Worm (Caenorhabditis elegans) whole organism, L4 larva: ENCODE data around the gene C17A2.4.

ENCODE experiments used
- ama-1 ChIP-seq: fragments of 150-350 bp; optimal IDR thresholded peaks from 2 replicates; lab custom pipeline; 2014; ENCODE audit warnings: inconsistent platforms, mixed read lengths
- egl-43 ChIP-seq: fragments of 200-800 bp; sonication (Bioruptor generic); IDR thresholded peaks from 2 replicates; pipeline ENCODE4 v1.3.6; 2022; ENCODE audit warnings: missing genetic modification reagents, missing genetic modification characterization, missing compliant biosample characterization
- hif-1 ChIP-seq, 2 experiments: sonication (generic microtip); optimal IDR thresholded peaks; 2 replicates each; lab custom pipeline; 2016 to 2017; ENCODE audit warnings: missing compliant biosample characterization in 2 of 2, missing genetic modification characterization in 2 of 2, missing genetic modification reagents in 2 of 2, missing genotype in 2 of 2, mild to moderate bottlenecking in 1 of 2
- lin-1 ChIP-seq: fragments of 200-800 bp; sonication (Bioruptor generic); IDR thresholded peaks from 2 replicates; pipeline ENCODE4 v1.3.6; 2022; ENCODE audit warnings: missing genetic modification reagents, missing genetic modification characterization, missing compliant biosample characterization
- mdl-1 ChIP-seq, 2 experiments: fragments of 150-350 bp in 1 of 2; sonication (generic microtip) in 1 of 2; optimal IDR thresholded peaks; 2 replicates each; lab custom pipeline; 2014 to 2017; ENCODE audit warnings: missing biosample characterization in 2 of 2, missing genetic modification characterization in 2 of 2
- nhr-10 ChIP-seq: fragments of 150-350 bp; optimal IDR thresholded peaks from 2 replicates; lab custom pipeline; 2014; ENCODE audit warnings: missing biosample characterization, missing genetic modification characterization
- nhr-25 ChIP-seq: sonication (generic microtip); optimal IDR thresholded peaks from 2 replicates; lab custom pipeline; 2017; ENCODE audit warnings: missing genetic modification characterization, mild to moderate bottlenecking, missing compliant biosample characterization, antibody characterized with exemption, moderate library complexity, borderline replicate concordance; ENCODE audit not compliant: insufficient read depth
- skn-1 ChIP-seq: fragments of 150-350 bp; optimal IDR thresholded peaks from 2 replicates; lab custom pipeline; 2014; ENCODE audit warnings: missing biosample characterization, missing genetic modification characterization

DNA sequence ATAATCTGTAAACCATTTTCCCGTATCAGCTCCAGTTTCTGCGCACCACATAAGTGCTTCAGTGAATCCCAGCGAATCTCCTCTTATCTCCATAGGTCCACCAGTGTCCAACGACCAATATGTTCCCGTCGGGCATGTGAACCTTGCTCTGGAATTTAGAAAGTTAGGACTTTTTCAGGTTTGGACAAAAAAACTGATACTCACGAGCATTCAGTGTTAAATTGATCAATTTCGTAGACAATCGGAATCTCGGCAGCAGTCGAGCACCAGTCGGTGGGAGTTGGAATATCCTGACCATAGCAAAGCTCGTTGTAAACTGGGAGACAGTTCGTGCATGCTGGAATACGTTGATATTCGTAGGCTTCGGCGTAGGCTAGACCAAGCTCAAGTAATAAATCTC, 10.0 kb upstream of the C17A2.4 start:
- no peak for TF ChIP-seq mdl-1 (tag; optimal IDR thresholded peaks at IDR 0.05; lab: Kevin White, UChicago)
- TF ChIP-seq lin-1 (GFP tag; lab: Robert Waterston, UW) = no peak
- TF ChIP-seq nhr-25 = no peak
- TF ChIP-seq skn-1 (tag; lab: Kevin White, UChicago) = no peak
- no peak for TF ChIP-seq egl-43 (GFP tag; lab: Robert Waterston, UW)
- TF ChIP-seq nhr-10 (tag; lab: Kevin White, UChicago) = no peak
- TF ChIP-seq hif-1 (tag; optimal IDR thresholded peaks at IDR 0.05; lab: Kevin White, UChicago) = no peak
- TF ChIP-seq ama-1 = no peak
